Worm (Caenorhabditis elegans) whole organism, mixed stage, embryonic: ENCODE results near the gene srx-44.

Experiments
- M03D4.4 ChIP-seq: sonication (generic microtip); optimal IDR thresholded peaks from 2 replicates; lab custom pipeline; 2017; ENCODE audit warnings: mild to moderate bottlenecking, missing genetic modification characterization, missing compliant biosample characterization
- bed-3 ChIP-seq: fragments of 200-800 bp; sonication (Bioruptor generic); optimal IDR thresholded peaks from 3 replicates; lab custom pipeline; 2018; ENCODE audit warnings: mild to moderate bottlenecking, missing genetic modification characterization, moderate library complexity, missing compliant biosample characterization
- blmp-1 ChIP-seq: fragments of 150-350 bp; optimal IDR thresholded peaks from 2 replicates; lab custom pipeline; 2014; ENCODE audit warnings: missing biosample characterization, missing genetic modification characterization
- ceh-39 ChIP-seq: fragments of 150-350 bp; optimal IDR thresholded peaks from 2 replicates; lab custom pipeline; 2014; ENCODE audit warnings: missing biosample characterization, missing genetic modification characterization
- ceh-43 ChIP-seq: fragments of 200-800 bp; sonication (Bioruptor generic); optimal IDR thresholded peaks from 2 replicates; lab custom pipeline; 2018; ENCODE audit warnings: mild to moderate bottlenecking, missing genetic modification characterization, moderate library complexity, missing compliant biosample characterization
- ceh-83 ChIP-seq: fragments of 200-800 bp; sonication (Bioruptor generic); optimal IDR thresholded peaks from 2 replicates; lab custom pipeline; 2018; ENCODE audit warnings: mild to moderate bottlenecking, missing genetic modification characterization, missing compliant biosample characterization
- ces-1 ChIP-seq: fragments of 150-350 bp; optimal IDR thresholded peaks from 2 replicates; lab custom pipeline; 2014; ENCODE audit warnings: missing biosample characterization, missing genetic modification reagents, missing genetic modification characterization
- drap-1 ChIP-seq: fragments of 200-800 bp; sonication (Bioruptor generic); optimal IDR thresholded peaks from 3 replicates; lab custom pipeline; 2018; ENCODE audit warnings: mild to moderate bottlenecking, missing genetic modification characterization, missing compliant biosample characterization
- elt-1 ChIP-seq: sonication (generic microtip); optimal IDR thresholded peaks from 2 replicates; lab custom pipeline; 2017; ENCODE audit warnings: missing genetic modification characterization, mild to moderate bottlenecking, missing compliant biosample characterization, antibody characterized with exemption, moderate library complexity, borderline replicate concordance; ENCODE audit not compliant: insufficient read depth
- elt-3 ChIP-seq: fragments of 150-350 bp; optimal IDR thresholded peaks from 2 replicates; lab custom pipeline; 2014; ENCODE audit warnings: missing biosample characterization, missing genetic modification characterization
- ham-2 ChIP-seq: fragments of 200-800 bp; sonication (Bioruptor generic); optimal IDR thresholded peaks from 2 replicates; lab custom pipeline; 2018; ENCODE audit warnings: mild to moderate bottlenecking, missing genetic modification characterization, missing compliant biosample characterization
- lin-13 ChIP-seq: fragments of 150-350 bp; optimal IDR thresholded peaks from 2 replicates; lab custom pipeline; 2014; ENCODE audit warnings: missing biosample characterization, missing genetic modification characterization
- lsy-2 ChIP-seq: fragments of 150-350 bp; optimal IDR thresholded peaks from 2 replicates; lab custom pipeline; 2014; ENCODE audit warnings: missing biosample characterization, missing genetic modification characterization
- mab-5 ChIP-seq: fragments of 150-350 bp; optimal IDR thresholded peaks from 2 replicates; lab custom pipeline; 2014; ENCODE audit warnings: missing biosample characterization, missing genetic modification characterization
- mep-1 ChIP-seq: fragments of 150-350 bp; optimal IDR thresholded peaks from 2 replicates; lab custom pipeline; 2017; ENCODE audit warnings: missing biosample characterization, missing genetic modification reagents, missing genetic modification characterization, inconsistent platforms
- nhr-12 ChIP-seq: fragments of 150-350 bp; optimal IDR thresholded peaks from 2 replicates; lab custom pipeline; 2014; ENCODE audit warnings: missing biosample characterization, missing genetic modification characterization
- nhr-2 ChIP-seq: fragments of 150-350 bp; optimal IDR thresholded peaks from 2 replicates; lab custom pipeline; 2014; ENCODE audit warnings: missing biosample characterization, missing genetic modification characterization
- nhr-237 ChIP-seq: fragments of 150-350 bp; optimal IDR thresholded peaks from 2 replicates; lab custom pipeline; 2014; ENCODE audit warnings: missing biosample characterization, missing genetic modification characterization
- nhr-28 ChIP-seq: fragments of 150-350 bp; optimal IDR thresholded peaks from 2 replicates; lab custom pipeline; 2014; ENCODE audit warnings: missing biosample characterization, missing genetic modification characterization
- nhr-76 ChIP-seq: sonication (generic microtip); optimal IDR thresholded peaks from 2 replicates; lab custom pipeline; 2017; ENCODE audit warnings: missing biosample characterization, missing genetic modification characterization
- pha-4 ChIP-seq: fragments of 150-350 bp; optimal IDR thresholded peaks from 2 replicates; lab custom pipeline; 2018; ENCODE audit warnings: missing biosample characterization, missing genetic modification reagents, missing genetic modification characterization
- sem-2 ChIP-seq: fragments of 200-800 bp; sonication (Bioruptor generic); optimal IDR thresholded peaks from 2 replicates; lab custom pipeline; 2018; ENCODE audit warnings: mild to moderate bottlenecking, missing genetic modification characterization, missing compliant biosample characterization
- snpc-4 ChIP-seq: fragments of 150-350 bp; optimal IDR thresholded peaks from 2 replicates; lab custom pipeline; 2014; ENCODE audit warnings: missing biosample characterization, missing genetic modification characterization
- sptf-1 ChIP-seq: sonication (generic microtip); optimal IDR thresholded peaks from 2 replicates; lab custom pipeline; 2017; ENCODE audit warnings: mild to moderate bottlenecking, missing genetic modification characterization, moderate library complexity, missing compliant biosample characterization
- tbx-8 ChIP-seq: fragments of 200-800 bp; sonication (Bioruptor generic); optimal IDR thresholded peaks from 2 replicates; lab custom pipeline; 2018; ENCODE audit warnings: mild to moderate bottlenecking, missing genetic modification characterization, moderate library complexity, missing compliant biosample characterization
- unc-120 ChIP-seq: sonication (generic microtip); optimal IDR thresholded peaks from 2 replicates; lab custom pipeline; 2017; ENCODE audit warnings: missing genetic modification characterization, missing compliant biosample characterization; ENCODE audit not compliant: poor library complexity, severe bottlenecking
- unc-39 ChIP-seq: fragments of 150-350 bp; optimal IDR thresholded peaks from 2 replicates; lab custom pipeline; 2014; ENCODE audit warnings: missing biosample characterization, missing genetic modification characterization
- zip-8 ChIP-seq: fragments of 150-350 bp; optimal IDR thresholded peaks from 2 replicates; lab custom pipeline; 2014; ENCODE audit warnings: missing biosample characterization, missing genetic modification characterization
- ztf-11 ChIP-seq: fragments of 150-350 bp; optimal IDR thresholded peaks from 2 replicates; lab custom pipeline; 2014; ENCODE audit warnings: missing biosample characterization, missing genetic modification characterization

srx-44 gene

ce11 chrV:16022600-16022999 lies 2.5 kb downstream of the srx-44 start:
- TF ChIP-seq nhr-237 (tag; lab: Kevin White, UChicago) (no peak), sptf-1 (tag; lab: Kevin White, UChicago) (peak; percentile 59)

- TF ChIP-seq nhr-237 (tag; lab: Kevin White, UChicago) (no peak), nhr-76 (tag; lab: Kevin White, UChicago) (no peak), lsy-2 (tag; lab: Kevin White, UChicago) (no peak), ham-2 (GFP tag; lab: Kevin White, UChicago) (no peak), zip-8 (tag; lab: Kevin White, UChicago) (no peak), bed-3 (GFP tag; lab: Kevin White, UChicago) (no peak), elt-3 (no peak), nhr-12 (tag; lab: Kevin White, UChicago) (no peak), ztf-11 (tag; lab: Kevin White, UChicago) (no peak), ceh-83 (GFP tag; lab: Kevin White, UChicago) (no peak), snpc-4 (tag; lab: Kevin White, UChicago) (no peak), sem-2 (GFP tag; lab: Kevin White, UChicago) (no peak), nhr-28 (tag; lab: Kevin White, UChicago) (no peak), mab-5 (no peak)
- TF ChIP-seq, all 35 proteins: peak for 0
Measured at ce11 chrV:16023051-16023450, 2.9 kb downstream of the srx-44 start, which contains the start of gene cwc-15. Gene cwc-15 (plus strand): TSS chrV:16023351.

ce11 chrV:16023559-16023958 lies 3.4 kb downstream of the srx-44 start:
- no peak for TF ChIP-seq pha-4

ce11 chrV:16024300-16024699 lies 4.2 kb downstream of the srx-44 start, which contains the start of gene T10C6.6:
Gene T10C6.6 (plus strand): TSS chrV:16024326.
- no peak for TF ChIP-seq sptf-1 (tag; lab: Kevin White, UChicago)
- TF ChIP-seq nhr-76 (tag; lab: Kevin White, UChicago), result no peak
- TF ChIP-seq ztf-11 (tag; lab: Kevin White, UChicago), result no peak
- TF ChIP-seq ces-1 (GFP tag; lab: Kevin White, UChicago), result no peak
- TF ChIP-seq lin-13 (tag; lab: Kevin White, UChicago), result no peak
- no peak for TF ChIP-seq mep-1 (tag; lab: Kevin White, UChicago)
- no peak for TF ChIP-seq drap-1
- TF ChIP-seq elt-3, result no peak
- TF ChIP-seq blmp-1 (tag; lab: Kevin White, UChicago), result no peak

ce11 chrV:16024917-16025316 lies 4.8 kb downstream of the srx-44 start:
- TF ChIP-seq snpc-4 (tag; lab: Kevin White, UChicago), result no peak
- TF ChIP-seq bed-3 (GFP tag; lab: Kevin White, UChicago), result no peak
- no peak for TF ChIP-seq blmp-1 (tag; lab: Kevin White, UChicago)
- TF ChIP-seq lin-13 (tag; lab: Kevin White, UChicago), result no peak
- no peak for TF ChIP-seq ces-1 (GFP tag; lab: Kevin White, UChicago)
- no peak for TF ChIP-seq elt-3
- TF ChIP-seq unc-120 (tag; lab: Kevin White, UChicago), result no peak
- TF ChIP-seq nhr-2, result no peak
- TF ChIP-seq unc-39 (tag; lab: Kevin White, UChicago), result no peak
- TF ChIP-seq, all 35 proteins: peak for 0

- TF ChIP-seq elt-1 (tag; lab: Kevin White, UChicago) (no peak), ceh-39 (tag; lab: Kevin White, UChicago) (no peak), nhr-12 (tag; lab: Kevin White, UChicago) (no peak), M03D4.4 (tag; lab: Kevin White, UChicago) (no peak), tbx-8 (GFP tag; lab: Kevin White, UChicago) (no peak), lsy-2 (tag; lab: Kevin White, UChicago) (no peak), ceh-43 (GFP tag; lab: Kevin White, UChicago) (no peak), pha-4 (no peak), sptf-1 (tag; lab: Kevin White, UChicago) (no peak), unc-39 (tag; lab: Kevin White, UChicago) (no peak), ztf-11 (tag; lab: Kevin White, UChicago) (no peak), lin-13 (tag; lab: Kevin White, UChicago) (no peak), ham-2 (GFP tag; lab: Kevin White, UChicago) (no peak), blmp-1 (tag; lab: Kevin White, UChicago) (no peak)
- TF ChIP-seq, all 35 proteins: peak for 0
Measured at ce11 chrV:16029237-16029636, 9.1 kb downstream of the srx-44 start.
